Fruit fly (Drosophila melanogaster) S2 (cell line): Measurements from ENCODE around the gene Mhcl.
A peak's percentile ranks its signal among the peaks of the same experiment; 100 is the strongest.

Experiments
- CG8478 ChIP-seq: fragments of >200 bp; optimal IDR thresholded peaks from 2 replicates; lab custom pipeline; 2018
- CTCF ChIP-seq, 2 experiments: fragments of >200 bp; optimal IDR thresholded peaks; 2 replicates each; lab custom pipeline; 2018

Gene Mhcl

dm6 chr3R:16098333-16099267 is at the start of gene Mhcl, which contains the start of gene Akt:
TSS of gene Mhcl (minus strand) at chr3R:16098761.
TSS of gene Akt (plus strand) at chr3R:16099228.
- TF ChIP-seq CTCF (optimal IDR thresholded peaks at IDR 0.05; lab: Kevin White, UChicago) (peak in 1 of 2 experiments; percentile 40), CG8478 (lab: Kevin White, UChicago) (no peak)

dm6 chr3R:16146632-16147453 is 48.3 kb upstream of the Mhcl start, which contains the start of the genes Mic26-27 and CG5916:
TSS of gene Mic26-27 (minus strand) at chr3R:16146855.
TSS of gene CG5916 (plus strand) at chr3R:16147029.
- no peak for TF ChIP-seq CG8478 (lab: Kevin White, UChicago)
- peak; percentile 0 to 16 for TF ChIP-seq CTCF (optimal IDR thresholded peaks at IDR 0.05; lab: Kevin White, UChicago)

dm6 chr3R:16135616-16136015 is 37.1 kb upstream of the Mhcl start:
- TF ChIP-seq CG8478 (lab: Kevin White, UChicago) (no peak), CTCF (optimal IDR thresholded peaks at IDR 0.05; lab: Kevin White, UChicago) (no peak)

dm6 chr3R:16128471-16128870 is 29.9 kb upstream of the Mhcl start:
- TF ChIP-seq CG8478 (lab: Kevin White, UChicago) = no peak
- no peak for TF ChIP-seq CTCF (optimal IDR thresholded peaks at IDR 0.05; lab: Kevin White, UChicago)

dm6 chr3R:16119441-16119840 is 20.9 kb upstream of the Mhcl start:
- no peak for TF ChIP-seq CTCF (optimal IDR thresholded peaks at IDR 0.05; lab: Kevin White, UChicago)
- TF ChIP-seq CG8478 (lab: Kevin White, UChicago) = no peak

- TF ChIP-seq CG8478 (lab: Kevin White, UChicago) (no peak), CTCF (optimal IDR thresholded peaks at IDR 0.05; lab: Kevin White, UChicago) (no peak)
Observed at dm6 chr3R:16117359-16117758, 18.8 kb upstream of the Mhcl start.

dm6 chr3R:16115861-16116260 is 17.3 kb upstream of the Mhcl start, which contains the start of gene Sb:
TSS of gene Sb (plus strand) at chr3R:16116161.
- TF ChIP-seq CTCF (optimal IDR thresholded peaks at IDR 0.05; lab: Kevin White, UChicago) = no peak
- no peak for TF ChIP-seq CG8478 (lab: Kevin White, UChicago)

dm6 chr3R:16113124-16113523 is 14.6 kb upstream of the Mhcl start:
- TF ChIP-seq CTCF (optimal IDR thresholded peaks at IDR 0.05; lab: Kevin White, UChicago) (no peak), CG8478 (lab: Kevin White, UChicago) (no peak)

- no peak for TF ChIP-seq CG8478 (lab: Kevin White, UChicago)
- no peak for TF ChIP-seq CTCF (optimal IDR thresholded peaks at IDR 0.05; lab: Kevin White, UChicago)
Observed at dm6 chr3R:16105813-16106480, 7.4 kb upstream of the Mhcl start.

- TF ChIP-seq CG8478 (lab: Kevin White, UChicago) (peak; percentile 78), CTCF (optimal IDR thresholded peaks at IDR 0.05; lab: Kevin White, UChicago) (no peak)
Observed at dm6 chr3R:16099268-16100240, 993 bp upstream of the Mhcl start.

dm6 chr3R:16097661-16098329 is 766 bp downstream of the Mhcl start:
- TF ChIP-seq CTCF (optimal IDR thresholded peaks at IDR 0.05; lab: Kevin White, UChicago) = no peak

- TF ChIP-seq CG8478 (lab: Kevin White, UChicago) = no peak
- no peak for TF ChIP-seq CTCF (optimal IDR thresholded peaks at IDR 0.05; lab: Kevin White, UChicago)
Observed at dm6 chr3R:16094918-16095317, 3.6 kb downstream of the Mhcl start.
